Fruit fly (Drosophila melanogaster) whole organism, embryonic: ENCODE results near the gene CG32425.

ENCODE experiments used
- Adf1 ChIP-seq: fragments of 200-800 bp; sonication (Bioruptor generic); IDR thresholded peaks from 2 replicates; pipeline ENCODE4 v1.3.6; 2022; ENCODE audit warnings: missing biosample characterization, missing genetic modification characterization
- Atf3 ChIP-seq: fragments of 200-800 bp; sonication (Bioruptor generic); optimal IDR thresholded peaks from 3 replicates; lab custom pipeline; 2016; ENCODE audit warnings: missing biosample characterization, missing genetic modification characterization
- C15 ChIP-seq: fragments of 200-800 bp; sonication (Bioruptor generic); IDR thresholded peaks from 3 replicates; pipeline ENCODE4 v1.3.6; 2022; ENCODE audit warnings: missing biosample characterization, missing genetic modification characterization
- CG1233 ChIP-seq: fragments of 200-800 bp; sonication (Bioruptor generic); optimal IDR thresholded peaks from 4 replicates; lab custom pipeline; 2018; ENCODE audit warnings: missing biosample characterization, mild to moderate bottlenecking, missing genetic modification characterization
- CG12769 ChIP-seq: fragments of 200-800 bp; sonication (Bioruptor generic); optimal IDR thresholded peaks from 2 replicates; lab custom pipeline; 2019; ENCODE audit warnings: missing biosample characterization, mild to moderate bottlenecking, missing genetic modification characterization, moderate library complexity
- CG13624 ChIP-seq: fragments of 200-800 bp; sonication (Bioruptor generic); optimal IDR thresholded peaks from 2 replicates; lab custom pipeline; 2016; ENCODE audit warnings: missing biosample characterization, missing genetic modification characterization
- CG14014 ChIP-seq: fragments of 200-800 bp; sonication (Bioruptor generic); IDR thresholded peaks from 2 replicates; pipeline ENCODE4 v1.3.6; 2022; ENCODE audit warnings: missing biosample characterization, missing genetic modification characterization
- CG15601 ChIP-seq: fragments of 200-800 bp; sonication (Bioruptor generic); optimal IDR thresholded peaks from 3 replicates; lab custom pipeline; 2019; ENCODE audit warnings: missing biosample characterization, mild to moderate bottlenecking, missing genetic modification characterization, moderate library complexity
- CG1603 ChIP-seq: fragments of 200-800 bp; sonication (Bioruptor generic); optimal IDR thresholded peaks from 2 replicates; lab custom pipeline; 2019; ENCODE audit warnings: missing biosample characterization, mild to moderate bottlenecking, missing genetic modification characterization, moderate library complexity
- CG1792 ChIP-seq: fragments of 200-800 bp; sonication (Bioruptor generic); optimal IDR thresholded peaks from 2 replicates; lab custom pipeline; 2016; ENCODE audit warnings: missing biosample characterization, missing genetic modification characterization
- CG1832 ChIP-seq: fragments of 200-800 bp; sonication (Bioruptor generic); optimal IDR thresholded peaks from 2 replicates; lab custom pipeline; 2017; ENCODE audit warnings: missing biosample characterization, mild to moderate bottlenecking, missing genetic modification characterization, inconsistent platforms
- CG2129 ChIP-seq: fragments of 200-800 bp; sonication (Bioruptor generic); IDR thresholded peaks from 2 replicates; pipeline ENCODE4 v1.3.6; 2022; ENCODE audit warnings: missing biosample characterization, missing genetic modification characterization; ENCODE audit not compliant: partially characterized antibody
- CG31388 ChIP-seq: fragments of 200-800 bp; sonication (Bioruptor generic); optimal IDR thresholded peaks from 2 replicates; lab custom pipeline; 2016; ENCODE audit warnings: missing biosample characterization, missing genetic modification characterization
- CG3838 ChIP-seq: fragments of 200-800 bp; sonication (Bioruptor generic); optimal IDR thresholded peaks from 3 replicates; lab custom pipeline; 2016; ENCODE audit warnings: missing biosample characterization, missing genetic modification characterization
- CG4730 ChIP-seq: fragments of 200-800 bp; sonication (Bioruptor generic); IDR thresholded peaks from 2 replicates; pipeline ENCODE4 v1.3.6; 2022; ENCODE audit warnings: missing biosample characterization, missing genetic modification characterization
- CG5180 ChIP-seq: fragments of 200-800 bp; sonication (Bioruptor generic); optimal IDR thresholded peaks from 3 replicates; lab custom pipeline; 2017; ENCODE audit warnings: missing biosample characterization, missing genetic modification characterization, mild to moderate bottlenecking, moderate library complexity, missing genetic modification reagents
- CG6254 ChIP-seq: fragments of 200-800 bp; sonication (Bioruptor generic); optimal IDR thresholded peaks from 3 replicates; lab custom pipeline; 2017; ENCODE audit warnings: mild to moderate bottlenecking, missing biosample characterization, missing genetic modification reagents, missing genetic modification characterization
- CG6654 ChIP-seq: fragments of 200-800 bp; sonication (Bioruptor generic); optimal IDR thresholded peaks from 2 replicates; lab custom pipeline; 2017; ENCODE audit warnings: missing biosample characterization, mild to moderate bottlenecking, missing genetic modification characterization
- CG9817 ChIP-seq: fragments of 200-800 bp; sonication (Bioruptor generic); optimal IDR thresholded peaks from 2 replicates; lab custom pipeline; 2018; ENCODE audit warnings: missing biosample characterization, mild to moderate bottlenecking, missing genetic modification characterization, moderate library complexity
- CHES-1-like ChIP-seq: fragments of 200-800 bp; sonication (Bioruptor generic); optimal IDR thresholded peaks from 2 replicates; lab custom pipeline; 2016; ENCODE audit warnings: missing biosample characterization, missing genetic modification characterization
- Camta ChIP-seq: fragments of 200-800 bp; sonication (Bioruptor generic); optimal IDR thresholded peaks from 2 replicates; lab custom pipeline; 2016; ENCODE audit warnings: missing biosample characterization, missing genetic modification characterization
- Dad ChIP-seq: fragments of 200-800 bp; sonication (Bioruptor generic); optimal IDR thresholded peaks from 3 replicates; lab custom pipeline; 2016; ENCODE audit warnings: missing biosample characterization, missing genetic modification characterization
- Deaf1 ChIP-seq: fragments of 200-800 bp; optimal IDR thresholded peaks from 3 replicates; lab custom pipeline; 2019; ENCODE audit warnings: missing biosample characterization, mild to moderate bottlenecking, missing genetic modification characterization, moderate library complexity
- Drgx ChIP-seq: fragments of 200-800 bp; sonication (Bioruptor generic); IDR thresholded peaks from 2 replicates; pipeline ENCODE4 v1.3.6; 2022; ENCODE audit warnings: missing biosample characterization, missing genetic modification characterization
- HHEX ChIP-seq: fragments of 200-800 bp; sonication (Bioruptor generic); optimal IDR thresholded peaks from 3 replicates; lab custom pipeline; 2017; ENCODE audit warnings: missing biosample characterization, mild to moderate bottlenecking, missing genetic modification characterization, missing genetic modification reagents
- HLH3B ChIP-seq: fragments of 200-800 bp; sonication (Bioruptor generic); IDR thresholded peaks from 2 replicates; pipeline ENCODE4 v1.3.6; 2022; ENCODE audit warnings: missing biosample characterization, missing genetic modification characterization
- Hr78 ChIP-seq, 2 experiments: fragments of 200-800 bp in 1 of 2; fragments of >200 bp in 1 of 2; sonication (Bioruptor generic) in 1 of 2; optimal IDR thresholded peaks; 2 replicates each; lab custom pipeline; 2017 to 2019; ENCODE audit warnings: missing biosample characterization in 2 of 2, missing genetic modification characterization in 2 of 2, mild to moderate bottlenecking in 1 of 2, moderate library complexity in 1 of 2
- Hsf ChIP-seq: fragments of 200-800 bp; sonication (Bioruptor generic); optimal IDR thresholded peaks from 3 replicates; lab custom pipeline; 2016; ENCODE audit warnings: missing biosample characterization, missing genetic modification characterization
- Mes4 ChIP-seq: fragments of 200-800 bp; sonication (Bioruptor generic); optimal IDR thresholded peaks from 2 replicates; lab custom pipeline; 2016; ENCODE audit warnings: missing biosample characterization, missing genetic modification characterization
- NfI ChIP-seq: fragments of 200-800 bp; sonication (Bioruptor generic); optimal IDR thresholded peaks from 3 replicates; lab custom pipeline; 2018; ENCODE audit warnings: missing biosample characterization, mild to moderate bottlenecking, missing genetic modification characterization, moderate library complexity
- abd-A ChIP-seq: fragments of 200-800 bp; sonication (Bioruptor generic); optimal IDR thresholded peaks from 3 replicates; lab custom pipeline; 2019; ENCODE audit warnings: missing biosample characterization, mild to moderate bottlenecking, missing genetic modification characterization, moderate library complexity
- ara ChIP-seq: fragments of 200-800 bp; sonication (Bioruptor generic); IDR thresholded peaks from 2 replicates; pipeline ENCODE4 v1.3.6; 2022; ENCODE audit warnings: missing biosample characterization, missing genetic modification characterization
- ash1 ChIP-seq: fragments of 200-800 bp; sonication (Bioruptor generic); optimal IDR thresholded peaks from 2 replicates; lab custom pipeline; 2018; ENCODE audit warnings: missing biosample characterization, mild to moderate bottlenecking, missing genetic modification characterization
- ato ChIP-seq: fragments of 200-800 bp; sonication (Bioruptor generic); IDR thresholded peaks from 2 replicates; pipeline ENCODE4 v1.3.6; 2022; ENCODE audit warnings: missing biosample characterization, missing genetic modification characterization; ENCODE audit not compliant: partially characterized antibody
- br ChIP-seq: fragments of >200 bp; optimal IDR thresholded peaks from 2 replicates; lab custom pipeline; 2017
- eve ChIP-seq, 2 experiments: fragments of >200 bp; optimal IDR thresholded peaks; 2 replicates each; lab custom pipeline; 2017; ENCODE audit warnings: missing biosample characterization in 2 of 2, missing genetic modification characterization in 2 of 2
- fru ChIP-seq: fragments of >200 bp; optimal IDR thresholded peaks from 2 replicates; lab custom pipeline; 2017
- jigr1 ChIP-seq: fragments of 200-800 bp; sonication (Bioruptor generic); IDR thresholded peaks from 3 replicates; pipeline ENCODE4 v1.3.6; 2022; ENCODE audit warnings: missing biosample characterization, missing genetic modification characterization
- kah ChIP-seq: fragments of 200-800 bp; sonication (Bioruptor generic); optimal IDR thresholded peaks from 2 replicates; lab custom pipeline; 2018; ENCODE audit warnings: missing biosample characterization, mild to moderate bottlenecking, missing genetic modification characterization
- lola ChIP-seq, 3 experiments: fragments of >200 bp in 2 of 3; fragments of 200-800 bp in 1 of 3; sonication (Bioruptor generic) in 1 of 3; optimal IDR thresholded peaks; 2 replicates each; lab custom pipeline; 2017 to 2019; ENCODE audit warnings: missing biosample characterization in 3 of 3, missing genetic modification characterization in 3 of 3, mild to moderate bottlenecking in 1 of 3, moderate library complexity in 1 of 3
- pho ChIP-seq: fragments of 200-800 bp; sonication (Bioruptor generic); optimal IDR thresholded peaks from 2 replicates; lab custom pipeline; 2016; ENCODE audit warnings: missing biosample characterization, missing genetic modification characterization
- ranshi ChIP-seq: fragments of 200-800 bp; sonication (Bioruptor generic); IDR thresholded peaks from 2 replicates; pipeline ENCODE4 v1.3.6; 2022; ENCODE audit warnings: missing biosample characterization, missing genetic modification characterization
- sd ChIP-seq: fragments of 200-800 bp; sonication (Bioruptor generic); optimal IDR thresholded peaks from 3 replicates; lab custom pipeline; 2018; ENCODE audit warnings: missing biosample characterization, mild to moderate bottlenecking, missing genetic modification characterization, moderate library complexity
- ssp ChIP-seq: fragments of 200-800 bp; sonication (Bioruptor generic); IDR thresholded peaks from 2 replicates; pipeline ENCODE4 v1.3.6; 2022; ENCODE audit warnings: missing biosample characterization, missing genetic modification characterization
- trh ChIP-seq: fragments of 200-800 bp; sonication (Bioruptor generic); optimal IDR thresholded peaks from 2 replicates; lab custom pipeline; 2016; ENCODE audit warnings: missing biosample characterization, missing genetic modification characterization
- twi ChIP-seq: fragments of 200-800 bp; optimal IDR thresholded peaks from 2 replicates; lab custom pipeline; 2019; ENCODE audit warnings: missing biosample characterization, mild to moderate bottlenecking, missing genetic modification characterization, moderate library complexity
- usp ChIP-seq: fragments of >200 bp; optimal IDR thresholded peaks from 2 replicates; lab custom pipeline; 2017; ENCODE audit warnings: missing biosample characterization, missing genetic modification characterization
- vfl ChIP-seq: fragments of 200-800 bp; sonication (Bioruptor generic); optimal IDR thresholded peaks from 2 replicates; lab custom pipeline; 2016; ENCODE audit warnings: missing biosample characterization, missing genetic modification characterization
- wdn ChIP-seq: fragments of 200-800 bp; sonication (Bioruptor generic); IDR thresholded peaks from 2 replicates; pipeline ENCODE4 v1.3.6; 2022; ENCODE audit warnings: missing biosample characterization, missing genetic modification characterization

CG32425 gene

dm6 chr3L:20493417-20494261 lies 3.5 kb upstream of the CG32425 start (continued):
- TF ChIP-seq ara (GFP tag; lab: Robert Waterston, UW), result peak; percentile 50; the same call in 1 of the 2 replicates
- no peak for TF ChIP-seq usp (GFP tag; lab: Kevin White, UChicago)
- peak; percentile 66 for TF ChIP-seq wdn (GFP tag; lab: Robert Waterston, UW)
- peak; percentile 77; the same call in 1 of the 2 replicates for TF ChIP-seq CG4730
- peak in 1 of 3 experiments; percentile 20 for TF ChIP-seq lola (GFP tag; optimal IDR thresholded peaks at IDR 0.05; lab: Kevin White, UChicago)
- TF ChIP-seq CG3838, result peak; percentile 37
- peak; percentile 29 for TF ChIP-seq CG12769 (tag; lab: Kevin White, UChicago)
- TF ChIP-seq trh, result peak; percentile 25
- TF ChIP-seq br, result no peak
- TF ChIP-seq ssp, result no peak; the same call in none of the 2 replicates
- TF ChIP-seq CHES-1-like (GFP tag; lab: Kevin White, UChicago), result peak; percentile 40
- no peak for TF ChIP-seq Atf3 (GFP tag; lab: Kevin White, UChicago)
- TF ChIP-seq Adf1, result peak; percentile 45; the same call in 1 of the 2 replicates
- no peak for TF ChIP-seq ash1
- TF ChIP-seq CG6254 (GFP tag; lab: Kevin White, UChicago), result peak; percentile 43
- peak; percentile 88 for TF ChIP-seq Drgx
- TF ChIP-seq kah (GFP tag; lab: Kevin White, UChicago), result no peak
- TF ChIP-seq Hr78 (GFP tag; optimal IDR thresholded peaks at IDR 0.05; lab: Kevin White, UChicago), result peak in 1 of 2 experiments; percentile 44
- peak; percentile 53; the same call in 2 of the 3 replicates for TF ChIP-seq jigr1 (GFP tag; lab: Robert Waterston, UW)
- peak in 1 of 2 experiments; percentile 47 for TF ChIP-seq eve (GFP tag; optimal IDR thresholded peaks at IDR 0.05; lab: Kevin White, UChicago)
- TF ChIP-seq vfl (GFP tag; lab: Kevin White, UChicago), result peak; percentile 41
- peak; percentile 10 for TF ChIP-seq CG6654 (GFP tag; lab: Kevin White, UChicago)
- peak; percentile 58 for TF ChIP-seq NfI
- no peak for TF ChIP-seq Mes4 (GFP tag; lab: Kevin White, UChicago)
- peak; percentile 51 for TF ChIP-seq pho (GFP tag; lab: Kevin White, UChicago)
- peak; percentile 24 for TF ChIP-seq CG31388 (GFP tag; lab: Kevin White, UChicago)
- peak; percentile 5 for TF ChIP-seq twi (tag; lab: Kevin White, UChicago)
- peak; percentile 81 for TF ChIP-seq HLH3B (GFP tag; lab: Robert Waterston, UW)
- peak; percentile 48; the same call in 1 of the 2 replicates for TF ChIP-seq ranshi (GFP tag; lab: Robert Waterston, UW)
- peak; percentile 18 for TF ChIP-seq CG5180
- TF ChIP-seq CG13624 (GFP tag; lab: Kevin White, UChicago), result peak; percentile 51
- peak; percentile 72 for TF ChIP-seq HHEX (GFP tag; lab: Kevin White, UChicago)
- peak; percentile 43 for TF ChIP-seq Camta (GFP tag; lab: Kevin White, UChicago)
- TF ChIP-seq sd (tag; lab: Kevin White, UChicago), result peak; percentile 19
- TF ChIP-seq CG2129 (GFP tag; lab: Robert Waterston, UW), result no peak
- TF ChIP-seq CG14014 (GFP tag; lab: Robert Waterston, UW), result peak; percentile 76
- TF ChIP-seq CG1233 (GFP tag; lab: Kevin White, UChicago), result peak; percentile 37
- no peak for TF ChIP-seq abd-A (tag; lab: Kevin White, UChicago)
- TF ChIP-seq Hsf, result peak; percentile 62
- peak; percentile 13 for TF ChIP-seq CG1792 (GFP tag; lab: Kevin White, UChicago)
- TF ChIP-seq fru, result no peak
- no peak for TF ChIP-seq ato
- TF ChIP-seq CG1603 (tag; lab: Kevin White, UChicago), result peak; percentile 11
- 0 out of 3 replicates have a peak, but pooled peaks have one; percentile 39 for TF ChIP-seq C15
- peak; percentile 27 for TF ChIP-seq CG9817 (tag; lab: Kevin White, UChicago)
- peak; percentile 42 for TF ChIP-seq CG15601 (tag; lab: Kevin White, UChicago)
- TF ChIP-seq CG1832 (GFP tag; lab: Kevin White, UChicago), result no peak
- peak; percentile 21 for TF ChIP-seq Dad (GFP tag; lab: Kevin White, UChicago)
- TF ChIP-seq Deaf1, result peak; percentile 74
